Worm (Caenorhabditis elegans): ENCODE measurements around the gene srx-59.

Gene srx-59

DNA sequence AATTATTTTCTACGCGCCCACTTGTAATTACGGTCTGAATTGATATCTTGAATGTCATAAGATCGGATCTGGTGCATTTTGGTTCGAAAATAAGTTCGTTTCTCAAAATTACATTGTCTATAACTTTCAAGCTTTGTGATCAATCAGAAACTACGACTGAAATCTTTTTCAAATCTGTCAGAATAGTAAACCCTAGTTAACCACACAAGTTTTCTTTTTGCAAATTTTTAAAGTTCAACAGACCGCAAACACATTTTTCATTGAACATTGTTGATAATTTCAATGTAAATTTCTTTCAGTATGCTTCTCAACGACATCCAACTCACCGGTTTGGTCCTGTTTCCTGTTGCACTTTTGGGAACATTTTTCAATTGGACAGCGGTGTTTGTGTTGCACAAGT lies at the start of gene srx-59:
TSS of gene srx-59 (plus strand) at position 301 of the 400 bp plus-strand sequence.
- no peak for TF ChIP-seq him-1 (tag; optimal IDR thresholded peaks at IDR 0.05)
- TF ChIP-seq W03F9.2 (tag; optimal IDR thresholded peaks at IDR 0.05): no peak
- TF ChIP-seq dao-5 (tag; optimal IDR thresholded peaks at IDR 0.05): no peak

DNA sequence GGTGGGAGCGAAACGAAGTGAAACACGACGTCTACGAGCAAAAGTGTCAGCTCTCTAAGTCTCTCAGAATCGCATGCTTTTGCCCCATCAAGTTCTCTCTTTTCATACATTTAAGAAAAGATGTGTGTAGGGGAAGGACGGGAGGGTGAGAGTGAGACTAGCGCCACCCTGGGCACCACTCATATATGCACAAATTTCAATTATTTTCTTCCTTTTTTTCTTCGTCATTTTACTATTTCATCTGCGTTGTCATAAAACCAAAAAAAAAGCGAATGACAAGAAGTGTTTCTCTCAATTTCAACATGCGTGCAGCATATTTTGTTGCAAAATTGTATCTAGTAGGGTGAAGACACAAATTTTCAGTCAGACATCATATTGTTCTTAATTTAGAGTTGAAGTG lies 45.0 kb upstream of the srx-59 start:
- TF ChIP-seq dao-5 (tag; optimal IDR thresholded peaks at IDR 0.05) (no peak), him-1 (tag; optimal IDR thresholded peaks at IDR 0.05) (no peak), W03F9.2 (tag; optimal IDR thresholded peaks at IDR 0.05) (no peak)

DNA sequence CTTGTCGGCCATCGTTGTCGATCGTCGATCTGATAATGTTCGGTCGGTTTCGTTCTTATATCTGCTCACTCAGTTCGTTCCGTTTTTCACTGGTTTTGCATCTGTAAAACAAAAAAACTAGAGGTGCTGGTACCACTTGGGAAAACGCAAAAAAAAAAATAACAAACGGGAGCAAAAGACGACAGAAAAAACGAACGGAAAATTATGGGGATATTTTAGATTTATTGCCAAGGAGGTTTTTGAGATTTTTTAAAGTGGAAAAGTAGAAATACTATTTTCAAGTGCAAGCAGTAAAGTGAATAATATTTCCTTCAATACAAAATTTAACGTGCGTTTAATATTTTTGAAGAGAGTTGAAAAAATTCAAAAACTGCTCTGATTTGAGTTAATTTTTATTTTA lies 42.7 kb upstream of the srx-59 start, which contains the start of gene unc-68:
TSS of gene unc-68 (minus strand) at position 101 of the 400 bp plus-strand sequence.
- no peak for TF ChIP-seq dao-5 (tag; optimal IDR thresholded peaks at IDR 0.05)
- no peak for TF ChIP-seq him-1 (tag; optimal IDR thresholded peaks at IDR 0.05)
- no peak for TF ChIP-seq W03F9.2 (tag; optimal IDR thresholded peaks at IDR 0.05)

DNA sequence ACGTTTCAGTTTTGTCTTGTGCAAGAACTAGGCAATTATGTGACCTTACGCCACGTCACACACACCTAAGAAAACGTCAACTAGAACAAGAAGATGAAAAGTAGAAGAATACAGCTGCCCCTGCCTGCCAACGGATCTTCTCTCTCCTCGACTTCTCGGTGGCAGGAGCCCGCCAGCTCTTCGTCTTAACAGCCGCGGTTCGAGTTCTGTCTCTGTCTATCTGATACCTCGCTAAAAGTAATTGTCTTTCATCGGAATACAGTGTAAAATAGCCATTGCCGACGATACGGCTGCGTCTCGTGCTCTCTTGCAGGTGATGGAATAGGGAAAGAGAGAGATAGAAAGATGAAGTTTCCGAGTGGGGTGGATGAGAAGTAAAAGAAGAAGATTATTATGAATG lies 41.4 kb upstream of the srx-59 start:
- TF ChIP-seq W03F9.2 (tag; optimal IDR thresholded peaks at IDR 0.05): no peak
- no peak for TF ChIP-seq him-1 (tag; optimal IDR thresholded peaks at IDR 0.05)
- no peak for TF ChIP-seq dao-5 (tag; optimal IDR thresholded peaks at IDR 0.05)

DNA sequence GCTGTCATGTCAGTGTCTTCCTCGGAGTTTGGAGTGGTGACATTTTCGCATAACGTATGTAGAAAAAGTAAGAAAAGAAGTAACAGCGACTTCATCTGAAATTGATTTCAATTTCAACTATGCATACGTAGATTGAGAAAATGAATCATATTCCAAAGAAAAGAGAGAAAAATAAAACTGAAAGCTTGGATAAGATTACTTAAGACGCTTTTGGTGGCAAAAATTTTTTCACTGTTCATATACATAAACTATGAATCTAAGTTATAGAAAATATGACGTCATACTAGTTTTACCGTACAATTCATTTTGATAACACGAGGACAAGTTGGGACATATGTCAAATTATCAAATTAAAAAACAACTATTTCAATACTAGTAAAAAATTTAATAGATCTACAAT lies 37.5 kb upstream of the srx-59 start, which contains the start of gene lipl-6:
TSS of gene lipl-6 (minus strand) at position 101 of the 400 bp plus-strand sequence.
- TF ChIP-seq him-1 (tag; optimal IDR thresholded peaks at IDR 0.05) (no peak), W03F9.2 (tag; optimal IDR thresholded peaks at IDR 0.05) (no peak)

DNA sequence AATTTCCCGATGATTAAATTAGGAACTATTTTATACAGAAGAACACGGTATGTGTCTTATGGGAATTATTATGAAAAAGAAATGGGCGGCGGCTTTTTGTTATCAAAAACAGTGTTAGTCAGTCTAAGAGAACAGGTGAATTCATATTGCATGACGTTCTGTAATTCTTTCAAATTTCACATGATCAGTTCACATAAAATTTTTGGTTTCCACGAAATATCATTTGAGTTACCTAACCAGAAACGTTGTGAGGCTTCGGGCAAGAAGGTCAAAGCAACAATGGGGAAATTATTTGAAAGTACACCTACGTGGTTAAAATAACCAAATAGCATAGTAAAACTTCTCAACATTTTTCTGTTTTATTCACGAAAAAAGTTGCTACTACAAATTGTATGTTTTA lies 35.8 kb upstream of the srx-59 start, which contains the start of gene Y57E12B.10:
TSS of gene Y57E12B.10 (minus strand) at position 101 of the 400 bp plus-strand sequence.
- TF ChIP-seq him-1 (tag; optimal IDR thresholded peaks at IDR 0.05) (no peak), W03F9.2 (tag; optimal IDR thresholded peaks at IDR 0.05) (no peak), dao-5 (tag; optimal IDR thresholded peaks at IDR 0.05) (no peak)

DNA sequence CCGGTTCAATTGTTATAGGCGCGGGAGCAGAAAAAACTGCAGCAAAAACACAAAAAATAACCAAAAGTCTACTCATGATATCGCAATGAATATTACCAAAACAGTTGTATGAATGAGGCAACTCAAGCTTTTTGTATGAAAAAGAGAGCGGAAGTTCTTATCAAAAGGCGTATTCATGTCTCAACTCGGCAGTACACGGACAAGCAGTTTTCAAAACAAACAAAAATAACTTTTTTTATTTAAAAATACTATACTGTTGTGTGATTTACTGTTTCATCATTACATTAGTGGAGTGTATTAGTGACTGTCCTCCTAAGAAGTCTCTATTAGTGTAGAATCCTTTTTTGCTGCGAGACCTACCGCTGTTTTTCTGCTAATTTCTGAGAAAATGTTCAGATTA lies 24.2 kb upstream of the srx-59 start, which contains the start of gene Y57E12B.4:
TSS of gene Y57E12B.4 (minus strand) at position 101 of the 400 bp plus-strand sequence.
- TF ChIP-seq him-1 (tag; optimal IDR thresholded peaks at IDR 0.05) (no peak), dao-5 (tag; optimal IDR thresholded peaks at IDR 0.05) (no peak), W03F9.2 (tag; optimal IDR thresholded peaks at IDR 0.05) (no peak)

DNA sequence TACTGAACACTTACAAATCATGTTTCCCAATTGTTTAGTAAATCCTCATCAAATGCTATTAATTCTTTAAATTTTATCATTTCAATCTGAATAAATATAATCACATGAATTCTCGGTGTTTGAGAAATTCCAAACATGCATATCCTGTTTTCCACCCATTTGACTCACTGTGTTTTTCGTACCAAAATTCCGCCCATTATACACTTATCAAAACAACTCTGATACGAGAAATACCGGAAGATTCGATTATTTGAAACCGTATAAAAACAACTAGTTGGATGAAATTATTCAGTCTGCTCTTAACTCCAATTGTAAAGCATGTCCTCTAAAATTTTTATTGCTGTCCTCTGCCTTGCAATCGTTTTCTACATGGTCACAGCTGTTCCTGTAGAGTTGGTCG lies 23.4 kb upstream of the srx-59 start, which contains the start of gene Y57E12B.1:
TSS of gene Y57E12B.1 (plus strand) at position 301 of the 400 bp plus-strand sequence.
- no peak for TF ChIP-seq W03F9.2 (tag; optimal IDR thresholded peaks at IDR 0.05)
- no peak for TF ChIP-seq dao-5 (tag; optimal IDR thresholded peaks at IDR 0.05)
- no peak for TF ChIP-seq him-1 (tag; optimal IDR thresholded peaks at IDR 0.05)

DNA sequence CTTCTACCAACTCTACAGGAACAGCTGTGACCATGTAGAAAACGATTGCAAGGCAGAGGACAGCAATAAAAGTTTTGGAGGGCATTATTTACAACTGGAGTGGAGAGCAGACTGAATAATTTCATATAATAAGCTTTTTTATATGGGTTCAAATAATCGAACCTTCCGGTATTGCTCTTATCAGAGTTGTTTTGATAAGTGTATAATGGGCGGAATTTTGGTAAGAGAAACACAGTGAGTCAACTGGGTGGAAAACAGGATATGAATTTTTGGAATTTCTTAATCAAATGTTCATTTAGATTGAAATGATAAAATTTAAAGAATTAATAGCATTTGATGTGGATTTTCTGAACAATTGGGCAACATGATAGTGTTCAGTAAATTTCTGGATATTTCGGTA lies 21.9 kb upstream of the srx-59 start, which contains the start of gene Y57E12B.11:
TSS of gene Y57E12B.11 (minus strand) at position 101 of the 400 bp plus-strand sequence.
- TF ChIP-seq him-1 (tag; optimal IDR thresholded peaks at IDR 0.05) (no peak), dao-5 (tag; optimal IDR thresholded peaks at IDR 0.05) (no peak), W03F9.2 (tag; optimal IDR thresholded peaks at IDR 0.05) (no peak)

DNA sequence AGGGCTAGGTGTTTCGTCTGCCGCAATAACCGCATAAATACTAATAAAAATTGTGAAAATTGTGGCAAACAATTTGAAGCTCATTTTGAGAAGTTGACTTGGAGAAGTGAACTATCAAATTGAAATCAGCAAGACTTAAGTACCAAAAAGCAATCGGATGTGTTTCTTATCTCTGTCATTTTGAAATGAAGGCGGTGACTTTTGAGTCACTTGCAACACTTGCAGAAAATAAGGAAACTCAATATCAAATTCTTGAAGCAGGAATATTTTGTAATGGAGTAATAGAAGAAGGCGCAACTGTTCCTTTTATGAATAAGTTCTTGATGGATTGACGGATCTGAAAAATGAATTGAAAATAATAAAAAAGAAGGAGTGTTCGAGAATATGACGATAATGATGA lies 20.4 kb upstream of the srx-59 start, which contains the start of gene T07H8.11:
TSS of gene T07H8.11 (minus strand) at position 101 of the 400 bp plus-strand sequence.
- no peak for TF ChIP-seq him-1 (tag; optimal IDR thresholded peaks at IDR 0.05)
- no peak for TF ChIP-seq dao-5 (tag; optimal IDR thresholded peaks at IDR 0.05)
- no peak for TF ChIP-seq W03F9.2 (tag; optimal IDR thresholded peaks at IDR 0.05)

DNA sequence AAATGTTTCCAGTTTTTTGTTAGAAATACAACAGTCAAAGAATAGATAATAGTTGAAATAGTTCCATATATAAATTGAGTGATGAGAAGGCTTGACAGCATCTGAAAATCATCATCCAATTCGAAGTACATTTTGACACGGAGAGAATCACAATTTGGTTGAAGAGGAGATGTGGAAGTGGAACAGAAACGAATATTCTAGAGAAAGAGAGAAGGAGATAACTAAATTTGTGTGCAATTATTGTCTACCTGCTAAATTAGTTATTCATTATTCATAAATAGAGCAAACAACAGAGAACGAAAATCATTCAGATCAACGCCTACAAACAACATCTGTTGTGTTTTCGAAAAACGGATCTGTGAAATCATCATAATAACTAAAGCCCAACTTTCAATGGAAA lies 17.9 kb upstream of the srx-59 start, which contains the start of gene srg-31:
TSS of gene srg-31 (minus strand) at position 101 of the 400 bp plus-strand sequence.
- TF ChIP-seq dao-5 (tag; optimal IDR thresholded peaks at IDR 0.05) (no peak), him-1 (tag; optimal IDR thresholded peaks at IDR 0.05) (no peak), W03F9.2 (tag; optimal IDR thresholded peaks at IDR 0.05) (no peak)

DNA sequence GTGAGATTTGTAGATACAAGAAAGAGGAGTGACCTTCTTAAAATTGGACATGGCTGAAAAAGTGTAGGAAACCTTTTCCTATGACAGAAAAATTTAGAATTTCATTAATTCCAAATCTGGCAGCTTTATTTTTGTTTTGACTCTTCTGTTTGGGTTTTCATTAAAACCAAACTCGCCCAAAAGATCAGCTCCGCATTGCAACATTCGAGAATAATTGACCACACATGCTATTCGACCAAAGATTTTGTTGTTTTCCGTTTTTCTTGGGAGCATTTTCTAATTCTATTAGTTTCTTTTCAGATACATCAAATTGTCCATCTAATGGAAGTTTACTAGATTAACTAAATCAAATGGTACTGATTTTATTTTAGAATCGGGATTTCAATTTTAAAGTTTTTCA lies 15.4 kb upstream of the srx-59 start, which contains the start of gene mec-1:
TSS of gene mec-1 (plus strand) at position 301 of the 400 bp plus-strand sequence.
- TF ChIP-seq him-1 (tag; optimal IDR thresholded peaks at IDR 0.05) (no peak), dao-5 (tag; optimal IDR thresholded peaks at IDR 0.05) (no peak), W03F9.2 (tag; optimal IDR thresholded peaks at IDR 0.05) (no peak)

DNA sequence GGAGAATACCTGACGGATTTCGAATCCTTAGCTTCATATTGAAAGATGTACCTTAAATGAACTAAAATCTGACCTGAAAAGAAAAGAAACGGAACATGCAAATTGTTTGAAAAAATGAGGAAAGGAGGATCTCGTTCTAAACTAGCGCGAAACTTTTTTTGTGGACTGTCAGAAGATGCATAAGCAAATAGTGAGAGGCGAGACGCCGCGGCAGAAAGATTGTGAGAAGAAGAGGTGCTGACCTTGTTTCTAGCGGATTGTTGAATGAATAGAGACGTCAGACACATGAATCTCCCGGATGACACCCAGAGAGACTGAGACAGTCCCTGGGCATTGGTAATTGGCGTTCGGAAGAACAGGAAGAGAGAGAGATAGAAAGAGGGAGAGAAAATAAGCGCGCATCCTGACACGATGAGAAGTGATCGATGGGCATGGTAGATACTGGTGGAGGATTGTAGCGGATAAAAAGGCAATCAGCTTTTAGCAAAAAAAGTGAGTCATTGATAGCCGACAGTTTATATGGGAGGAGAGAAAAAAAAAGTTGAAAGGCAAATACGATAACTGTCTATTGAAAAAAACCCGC lies 1.6 kb upstream of the srx-59 start, which contains the start of gene ptr-15:
TSS of gene ptr-15 (minus strand) at position 51 of the 583 bp plus-strand sequence.
- TF ChIP-seq him-1 (tag; optimal IDR thresholded peaks at IDR 0.05) (no peak), dao-5 (tag; optimal IDR thresholded peaks at IDR 0.05) (no peak), W03F9.2 (tag; optimal IDR thresholded peaks at IDR 0.05) (no peak)

DNA sequence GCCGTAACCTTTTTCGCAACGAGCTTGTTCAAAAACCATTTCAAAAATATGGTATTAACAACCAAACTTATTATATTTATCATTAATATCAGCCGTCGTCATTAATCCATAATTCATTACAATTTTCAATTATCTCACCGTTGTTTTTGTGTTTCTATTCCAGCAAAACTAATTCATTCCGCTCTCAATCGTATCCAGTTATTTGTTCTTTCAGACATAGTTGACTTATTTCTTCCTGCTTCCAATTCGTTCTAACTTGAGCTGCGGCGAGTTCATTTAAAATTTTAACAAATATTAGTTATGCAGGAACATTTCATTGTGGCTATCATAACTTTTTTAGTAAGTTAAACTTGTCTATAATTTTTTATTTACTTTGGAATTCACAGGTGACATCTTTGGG lies 4.4 kb downstream of the srx-59 start, which contains the start of gene srx-16:
TSS of gene srx-16 (plus strand) at position 301 of the 400 bp plus-strand sequence.
- no peak for TF ChIP-seq dao-5 (tag; optimal IDR thresholded peaks at IDR 0.05)
- TF ChIP-seq him-1 (tag; optimal IDR thresholded peaks at IDR 0.05): no peak
- TF ChIP-seq W03F9.2 (tag; optimal IDR thresholded peaks at IDR 0.05): no peak

All from whole organism, L4/young adult.